Worm (Caenorhabditis elegans) whole organism, midembryonic: ENCODE measurements around the gene Y39A1A.24.

Source experiments
- T22C8.4 ChIP-seq: fragments of 200-800 bp; sonication (Bioruptor generic); IDR thresholded peaks from 2 replicates; pipeline ENCODE4 v1.3.6; 2022; ENCODE audit warnings: missing genetic modification characterization, missing compliant biosample characterization
- cog-1 ChIP-seq: sonication (generic microtip); optimal IDR thresholded peaks from 2 replicates; lab custom pipeline; 2016; ENCODE audit warnings: missing genetic modification characterization, missing compliant biosample characterization
- flt-1 ChIP-seq: fragments of 200-800 bp; sonication (Bioruptor generic); IDR thresholded peaks from 2 replicates; pipeline ENCODE4 v1.3.6; 2022; ENCODE audit warnings: missing genetic modification characterization, missing compliant biosample characterization
- klf-2 ChIP-seq: fragments of 200-800 bp; sonication (Bioruptor generic); conservative IDR thresholded peaks from 2 replicates; pipeline ENCODE4 v1.3.6; 2022; ENCODE audit warnings: missing genetic modification reagents, missing genetic modification characterization, missing compliant biosample characterization
- med-1 ChIP-seq: sonication (generic microtip); optimal IDR thresholded peaks from 2 replicates; lab custom pipeline; 2017; ENCODE audit warnings: missing genetic modification characterization, mild to moderate bottlenecking, missing compliant biosample characterization, antibody characterized with exemption, missing genetic modification reagents; ENCODE audit not compliant: insufficient read depth
- ref-1 ChIP-seq: fragments of 200-800 bp; sonication (Bioruptor generic); conservative IDR thresholded peaks from 2 replicates; pipeline ENCODE4 v1.3.6; 2022; ENCODE audit warnings: missing genetic modification reagents, missing genetic modification characterization, missing compliant biosample characterization
- tab-1 ChIP-seq: fragments of 200-800 bp; sonication (Bioruptor generic); IDR thresholded peaks from 2 replicates; pipeline ENCODE4 v1.3.6; 2022; ENCODE audit warnings: missing genetic modification characterization, missing compliant biosample characterization
- ztf-23 ChIP-seq: fragments of 200-800 bp; sonication (Bioruptor generic); IDR thresholded peaks from 2 replicates; pipeline ENCODE4 v1.3.6; 2022; ENCODE audit warnings: missing genetic modification reagents, missing genetic modification characterization, missing compliant biosample characterization
- ztf-29 ChIP-seq: fragments of 200-800 bp; sonication (Bioruptor generic); IDR thresholded peaks from 2 replicates; pipeline ENCODE4 v1.3.6; 2022; ENCODE audit warnings: missing genetic modification reagents, missing genetic modification characterization, missing compliant biosample characterization

Y39A1A.24 gene

ce11 chrIII:10595066-10595465, 17.4 kb upstream of the Y39A1A.24 start, which contains the start of gene Y45F3A.9:
Y45F3A.9 (minus strand) TSS chrIII:10595166.
- TF ChIP-seq ref-1 (GFP tag; lab: Robert Waterston, UW) (no peak), T22C8.4 (no peak), ztf-29 (no peak), ztf-23 (GFP tag; lab: Robert Waterston, UW) (no peak), med-1 (GFP tag; lab: Kevin White, UChicago) (no peak)

ce11 chrIII:10596387-10596786, 16.0 kb upstream of the Y39A1A.24 start, which contains the start of gene Y39A1A.3:
Y39A1A.3 (minus strand) TSS chrIII:10596487.
- TF ChIP-seq ref-1 (GFP tag; lab: Robert Waterston, UW) = no peak
- TF ChIP-seq ztf-23 (GFP tag; lab: Robert Waterston, UW) = no peak
- no peak for TF ChIP-seq klf-2 (GFP tag; lab: Robert Waterston, UW)
- TF ChIP-seq T22C8.4 = no peak
- no peak for TF ChIP-seq ztf-29
- no peak for TF ChIP-seq cog-1 (tag; lab: Kevin White, UChicago)
- TF ChIP-seq tab-1 (GFP tag; lab: Robert Waterston, UW) = no peak
- no peak for TF ChIP-seq flt-1 (GFP tag; lab: Robert Waterston, UW)
- no peak for TF ChIP-seq med-1 (GFP tag; lab: Kevin White, UChicago)

- no peak for TF ChIP-seq tab-1 (GFP tag; lab: Robert Waterston, UW)
- TF ChIP-seq ztf-23 (GFP tag; lab: Robert Waterston, UW) = 0 out of 2 replicates have a peak, but pooled peaks have one; percentile 9
- TF ChIP-seq klf-2 (GFP tag; lab: Robert Waterston, UW) = no peak
Observed at ce11 chrIII:10599699-10600098, 12.7 kb upstream of the Y39A1A.24 start.

- TF ChIP-seq flt-1 (GFP tag; lab: Robert Waterston, UW) = no peak
- TF ChIP-seq tab-1 (GFP tag; lab: Robert Waterston, UW) = no peak
- no peak for TF ChIP-seq T22C8.4
- TF ChIP-seq med-1 (GFP tag; lab: Kevin White, UChicago) = no peak
- no peak for TF ChIP-seq klf-2 (GFP tag; lab: Robert Waterston, UW)
- TF ChIP-seq cog-1 (tag; lab: Kevin White, UChicago) = no peak
- TF ChIP-seq ref-1 (GFP tag; lab: Robert Waterston, UW) = no peak
- TF ChIP-seq ztf-29 = no peak
- TF ChIP-seq ztf-23 (GFP tag; lab: Robert Waterston, UW) = no peak
Observed at ce11 chrIII:10600138-10600626, 12.3 kb upstream of the Y39A1A.24 start, which contains the start of gene epg-6. epg-6 (minus strand) TSS chrIII:10600188.

ce11 chrIII:10600894-10601293, 11.5 kb upstream of the Y39A1A.24 start:
- TF ChIP-seq flt-1 (GFP tag; lab: Robert Waterston, UW) (no peak), ztf-23 (GFP tag; lab: Robert Waterston, UW) (no peak), klf-2 (GFP tag; lab: Robert Waterston, UW) (no peak), ztf-29 (no peak), tab-1 (GFP tag; lab: Robert Waterston, UW) (no peak), T22C8.4 (no peak), med-1 (GFP tag; lab: Kevin White, UChicago) (no peak), ref-1 (GFP tag; lab: Robert Waterston, UW) (no peak), cog-1 (tag; lab: Kevin White, UChicago) (no peak)

ce11 chrIII:10603248-10603647, 9.2 kb upstream of the Y39A1A.24 start, which contains the start of gene Y39A1A.2:
Y39A1A.2 (minus strand) TSS chrIII:10603566.
- peak; percentile 43; the same call in 1 of the 2 replicates for TF ChIP-seq T22C8.4
- TF ChIP-seq ref-1 (GFP tag; lab: Robert Waterston, UW) = no peak

ce11 chrIII:10604325-10604724, 8.1 kb upstream of the Y39A1A.24 start:
- no peak for TF ChIP-seq T22C8.4
- no peak for TF ChIP-seq klf-2 (GFP tag; lab: Robert Waterston, UW)
- TF ChIP-seq cog-1 (tag; lab: Kevin White, UChicago) = no peak
- TF ChIP-seq med-1 (GFP tag; lab: Kevin White, UChicago) = no peak
- TF ChIP-seq ref-1 (GFP tag; lab: Robert Waterston, UW) = no peak
- TF ChIP-seq tab-1 (GFP tag; lab: Robert Waterston, UW) = no peak
- TF ChIP-seq flt-1 (GFP tag; lab: Robert Waterston, UW) = no peak
- no peak for TF ChIP-seq ztf-23 (GFP tag; lab: Robert Waterston, UW)
- no peak for TF ChIP-seq ztf-29

- TF ChIP-seq med-1 (GFP tag; lab: Kevin White, UChicago) (no peak), tab-1 (GFP tag; lab: Robert Waterston, UW) (no peak), klf-2 (GFP tag; lab: Robert Waterston, UW) (no peak), ref-1 (GFP tag; lab: Robert Waterston, UW) (no peak), ztf-23 (GFP tag; lab: Robert Waterston, UW) (no peak), flt-1 (GFP tag; lab: Robert Waterston, UW) (no peak), ztf-29 (no peak), T22C8.4 (no peak), cog-1 (tag; lab: Kevin White, UChicago) (no peak)
Observed at ce11 chrIII:10605049-10605448, 7.4 kb upstream of the Y39A1A.24 start, which contains the start of gene rabx-5. rabx-5 (plus strand) TSS chrIII:10605349.

ce11 chrIII:10608161-10608560, 4.3 kb upstream of the Y39A1A.24 start:
- TF ChIP-seq ref-1 (GFP tag; lab: Robert Waterston, UW) (no peak), T22C8.4 (no peak), ztf-29 (no peak)

ce11 chrIII:10615166-10615565, 2.7 kb downstream of the Y39A1A.24 start, which contains the start of gene mrpl-22:
mrpl-22 (plus strand) TSS chrIII:10615466.
- TF ChIP-seq ref-1 (GFP tag; lab: Robert Waterston, UW) (no peak), cog-1 (tag; lab: Kevin White, UChicago) (no peak), klf-2 (GFP tag; lab: Robert Waterston, UW) (no peak), flt-1 (GFP tag; lab: Robert Waterston, UW) (no peak), T22C8.4 (no peak), ztf-23 (GFP tag; lab: Robert Waterston, UW) (no peak), tab-1 (GFP tag; lab: Robert Waterston, UW) (no peak), ztf-29 (no peak), med-1 (GFP tag; lab: Kevin White, UChicago) (no peak)
